Fruit fly (Drosophila melanogaster) whole organism, larva: ENCODE measurements around the gene Dref.

Experiments
- noc ChIP-seq: fragments of 200-800 bp; sonication (Bioruptor generic); optimal IDR thresholded peaks from 3 replicates; lab custom pipeline; 2019; ENCODE audit warnings: missing biosample characterization, mild to moderate bottlenecking, missing genetic modification characterization, moderate library complexity

Gene Dref

dm6 chr2L:9984078-9984772 is 17.2 kb upstream of the Dref start, which contains the start of gene bib:
Gene bib, plus strand, starts transcription at chr2L:9984645.
- peak; percentile 13 for TF ChIP-seq noc (tag; lab: Kevin White, UChicago)

DNA sequence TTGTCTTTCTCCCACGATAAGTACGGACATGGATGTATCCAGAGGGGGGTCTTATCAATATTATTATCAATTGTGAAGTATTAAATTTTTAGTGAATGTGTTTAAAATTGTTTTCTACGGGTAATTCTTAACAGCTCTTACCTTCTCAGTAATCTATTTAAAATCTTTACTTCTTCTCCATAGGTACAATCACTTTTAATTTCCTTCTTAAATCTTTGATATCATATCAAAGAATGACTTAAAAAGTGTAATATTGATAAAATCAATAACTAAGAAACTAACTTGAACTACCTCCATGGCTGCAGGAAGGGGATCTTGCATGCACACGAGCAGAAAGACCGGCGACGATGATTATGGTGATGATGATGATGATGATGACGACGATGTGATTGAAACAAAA is 15.5 kb upstream of the Dref start:
- TF ChIP-seq noc (tag; lab: Kevin White, UChicago) = no peak

dm6 chr2L:9981809-9982208 is 14.8 kb upstream of the Dref start:
- no peak for TF ChIP-seq noc (tag; lab: Kevin White, UChicago)

DNA sequence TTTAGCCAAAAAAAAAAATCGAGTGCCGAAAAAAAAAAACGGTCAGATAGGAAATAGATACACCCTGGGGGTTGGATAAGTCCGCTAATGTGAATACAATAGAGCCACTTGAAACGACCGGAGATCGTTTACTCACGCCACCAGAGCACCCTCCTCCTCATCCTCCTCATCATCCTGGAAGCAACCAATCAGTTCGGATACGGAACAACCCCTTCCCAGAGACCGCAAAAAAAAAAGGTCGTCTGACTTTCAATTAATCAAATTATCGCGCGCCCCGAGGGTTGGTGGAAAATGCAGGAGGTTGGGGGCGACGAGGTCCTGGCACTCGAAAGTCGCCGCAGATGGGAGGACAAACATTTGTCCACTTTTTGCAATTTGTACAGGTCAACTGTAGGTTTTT is 5.6 kb upstream of the Dref start:
- no peak for TF ChIP-seq noc (tag; lab: Kevin White, UChicago)

DNA sequence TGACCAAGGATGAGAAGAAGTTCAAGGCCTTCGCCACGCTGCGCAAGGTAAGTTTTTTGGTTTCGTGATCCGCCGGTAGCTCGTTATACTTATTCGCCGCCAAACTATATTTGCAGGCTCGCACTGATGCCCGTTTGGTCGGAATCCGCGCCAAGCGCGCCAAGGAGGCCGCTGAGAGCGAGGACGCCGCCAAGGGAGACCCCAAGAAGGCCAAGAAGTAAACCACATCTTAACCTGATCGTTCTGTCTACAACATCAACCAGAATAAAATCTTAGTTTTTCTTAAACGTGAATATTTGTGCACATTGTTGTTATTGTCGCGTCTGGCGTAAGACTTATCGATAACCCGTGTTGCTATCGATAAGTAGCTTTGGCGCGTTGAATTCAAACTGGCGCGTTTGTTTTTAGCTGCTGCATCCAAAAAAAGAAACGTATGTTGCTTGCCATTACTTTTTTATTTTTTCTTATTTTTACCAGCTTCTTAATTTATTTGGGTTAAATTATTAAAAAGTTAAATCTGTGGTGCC is 1.2 kb upstream of the Dref start:
- no peak for TF ChIP-seq noc (tag; lab: Kevin White, UChicago)

DNA sequence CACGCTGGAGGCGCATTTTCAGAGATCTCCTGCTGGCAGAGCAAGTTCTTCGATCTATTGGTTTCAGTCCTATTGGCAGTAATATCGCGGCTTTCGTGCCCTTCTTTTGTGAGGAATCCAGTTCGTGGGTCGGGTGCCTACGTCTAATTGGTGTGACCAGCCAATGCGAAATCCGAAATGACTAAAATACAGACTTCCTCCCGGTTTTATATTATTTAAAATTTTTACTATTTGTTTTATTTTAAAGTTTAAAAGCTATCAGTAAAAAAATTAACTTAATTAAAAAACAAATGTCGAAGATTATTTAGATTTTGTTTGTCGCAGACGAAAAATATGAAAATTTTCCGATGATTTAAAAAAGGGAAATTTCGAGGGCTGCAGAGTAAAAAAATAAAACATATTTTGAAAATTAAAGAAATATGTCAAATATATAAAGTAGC is 3.4 kb downstream of the Dref start, which contains the start of gene CG5850:
Gene CG5850, minus strand, starts transcription at position 347 of the 440 bp plus-strand sequence.
- TF ChIP-seq noc (tag; lab: Kevin White, UChicago) = no peak

DNA sequence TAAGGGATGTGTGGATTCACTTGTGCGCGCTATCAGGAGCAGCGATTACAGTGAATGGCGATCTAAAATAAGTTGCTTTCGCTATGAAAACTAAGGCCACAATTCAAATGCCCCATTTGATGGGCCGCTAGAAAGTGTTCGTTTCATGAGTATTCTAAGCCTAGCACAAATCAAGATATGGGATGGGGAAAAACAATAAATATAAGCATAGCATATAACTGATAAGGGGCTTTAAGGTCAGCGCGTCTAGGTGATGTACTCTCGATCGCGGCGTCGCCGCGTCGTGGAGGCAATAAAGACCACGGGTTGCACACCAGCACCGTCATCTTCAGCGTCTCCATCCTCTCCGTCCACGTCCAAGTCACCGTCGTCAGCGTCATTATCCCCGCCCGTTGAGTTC is 6.3 kb downstream of the Dref start:
- TF ChIP-seq noc (tag; lab: Kevin White, UChicago) = no peak

dm6 chr2L:9956993-9957652 is 9.9 kb downstream of the Dref start, which contains the start of the genes CG4658 and CG5846:
Gene CG4658, plus strand, starts transcription at chr2L:9957132.
Gene CG5846, minus strand, starts transcription at chr2L:9957237.
- peak; percentile 93 for TF ChIP-seq noc (tag; lab: Kevin White, UChicago)

dm6 chr2L:9954696-9955095 is 12.3 kb downstream of the Dref start:
- no peak for TF ChIP-seq noc (tag; lab: Kevin White, UChicago)

DNA sequence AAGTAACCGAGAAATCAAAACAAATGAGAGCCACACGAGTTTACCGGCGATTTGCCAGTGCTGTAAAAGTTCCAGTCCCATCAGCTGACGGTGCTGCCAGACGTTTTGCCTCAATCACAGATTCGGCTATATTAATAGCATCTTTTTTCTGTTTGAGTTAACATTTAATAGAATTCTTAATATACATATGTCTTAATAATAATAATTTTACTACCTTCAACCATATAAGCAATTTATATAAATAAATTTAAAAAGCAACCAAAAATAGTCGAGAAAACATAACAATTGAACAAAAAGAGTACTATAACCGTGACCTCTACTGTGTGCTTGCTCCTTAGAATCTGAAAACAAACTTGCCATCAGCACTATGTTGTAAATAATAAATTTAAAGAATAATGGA is 12.9 kb downstream of the Dref start, which contains the start of the genes CG13126 and CG4709:
Gene CG13126, minus strand, starts transcription at position 63 of the 400 bp plus-strand sequence.
Gene CG4709, plus strand, starts transcription at position 207 of the 400 bp plus-strand sequence.
- TF ChIP-seq noc (tag; lab: Kevin White, UChicago) = peak; percentile 95

DNA sequence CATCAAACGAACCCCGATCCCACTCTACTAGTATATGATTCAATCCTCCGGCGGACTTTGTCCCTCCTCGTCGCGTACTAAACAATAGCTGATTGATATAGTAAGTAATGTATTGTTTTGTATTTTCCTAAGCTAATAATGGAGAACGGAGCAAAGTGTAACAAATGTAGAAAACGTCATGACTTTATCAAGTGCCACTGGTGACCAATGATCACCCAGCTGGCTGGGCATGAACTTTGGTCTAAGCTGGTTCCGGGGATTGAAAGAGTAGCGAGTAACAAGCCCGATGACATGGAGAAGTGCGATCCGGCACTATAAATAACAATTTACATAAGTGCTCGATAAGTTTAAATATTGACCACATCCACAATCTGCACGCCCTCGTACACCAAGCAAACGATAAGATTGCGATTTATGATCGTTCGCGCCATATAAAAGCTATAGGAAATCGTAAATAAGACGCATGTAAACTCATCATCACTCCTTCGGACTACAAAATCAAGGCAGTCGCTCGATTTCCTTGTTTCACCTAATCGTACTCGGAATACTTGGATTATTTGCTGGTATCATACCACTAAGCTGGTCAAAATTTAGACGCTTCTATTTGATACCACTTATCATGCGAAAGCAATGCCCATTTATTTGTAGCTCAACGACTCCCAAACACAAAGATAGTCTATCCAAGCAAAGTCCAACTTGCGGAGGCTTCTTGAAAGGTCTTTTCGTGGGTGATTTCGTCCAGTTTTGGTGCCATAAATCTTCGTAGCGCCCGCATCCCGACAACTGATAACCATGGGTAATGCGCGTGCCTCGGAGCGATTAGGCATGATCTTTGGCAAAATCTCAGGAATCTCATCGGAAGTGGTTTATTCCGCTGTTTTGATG is 17.6 kb downstream of the Dref start:
- TF ChIP-seq noc (tag; lab: Kevin White, UChicago) = peak; percentile 80

dm6 chr2L:9948520-9948858 is 18.5 kb downstream of the Dref start:
- TF ChIP-seq noc (tag; lab: Kevin White, UChicago) = no peak

- TF ChIP-seq noc (tag; lab: Kevin White, UChicago) = peak; percentile 28
Observed at dm6 chr2L:9947738-9948519, 19.1 kb downstream of the Dref start.

dm6 chr2L:9947265-9947664 is 19.8 kb downstream of the Dref start, which contains the start of gene CG5853:
Gene CG5853, minus strand, starts transcription at chr2L:9947648.
- peak; percentile 56 for TF ChIP-seq noc (tag; lab: Kevin White, UChicago)

DNA sequence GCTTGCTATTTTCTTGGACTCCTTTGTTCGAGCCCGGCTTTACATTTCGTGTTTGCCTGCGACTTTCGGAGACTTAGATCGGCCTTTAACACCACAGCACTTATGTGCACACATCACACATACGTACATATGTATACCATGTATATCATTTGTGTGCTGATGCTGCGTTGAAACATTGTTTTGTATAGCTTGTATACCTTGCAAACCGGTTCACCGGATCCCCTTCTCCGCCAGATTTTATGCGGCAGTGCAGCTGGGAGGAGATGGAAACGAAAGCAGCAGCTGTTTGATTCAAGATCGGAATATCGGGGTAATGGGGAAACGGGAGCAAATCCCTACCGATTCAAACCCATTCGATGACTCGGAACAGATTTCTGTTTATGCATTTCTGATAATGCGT is 21.0 kb downstream of the Dref start:
- TF ChIP-seq noc (tag; lab: Kevin White, UChicago) = no peak
